Worm (Caenorhabditis elegans): ENCODE data around the gene F11A5.18.

- TF ChIP-seq elt-2 (tag; optimal IDR thresholded peaks at IDR 0.05) (no peak), nhr-28 (tag; optimal IDR thresholded peaks at IDR 0.05) (no peak), ceh-88 (GFP tag; IDR thresholded peaks at IDR 0.05) (no peak)
Observed at ce11 chrV:16214505-16214904, 11.8 kb downstream of the F11A5.18 start, which contains the start of gene F11A5.9.

All from whole organism, L1 larva.